Fruit fly (Drosophila melanogaster) S2 (cell line): Measurements from ENCODE around the gene Ugt301D1.

ENCODE experiments used
- CG8478 ChIP-seq: fragments of >200 bp; optimal IDR thresholded peaks from 2 replicates; lab custom pipeline; 2018
- CTCF ChIP-seq, 2 experiments: fragments of >200 bp; optimal IDR thresholded peaks; 2 replicates each; lab custom pipeline; 2018

dm6 chr2L:18522258-18522657 is 12.9 kb downstream of the Ugt301D1 start:
- TF ChIP-seq CG8478 (lab: Kevin White, UChicago) = no peak
- no peak for TF ChIP-seq CTCF (optimal IDR thresholded peaks at IDR 0.05; lab: Kevin White, UChicago)
